Worm (Caenorhabditis elegans) whole organism, young adult: ENCODE measurements around the gene F18E3.11.
A peak's percentile ranks its signal among the peaks of the same experiment; 100 is the strongest.

Source experiments
- C06A6.2 ChIP-seq: fragments of 200-800 bp; sonication (Bioruptor generic); conservative IDR thresholded peaks from 2 replicates; pipeline ENCODE4 v1.3.6; 2022; ENCODE audit warnings: missing genetic modification characterization, missing compliant biosample characterization
- K12H6.12 ChIP-seq: fragments of 200-800 bp; sonication (Bioruptor generic); optimal IDR thresholded peaks from 2 replicates; lab custom pipeline; 2018; ENCODE audit warnings: mild to moderate bottlenecking, missing genetic modification characterization, missing compliant biosample characterization
- T26A5.8 ChIP-seq: sonication (generic microtip); optimal IDR thresholded peaks from 2 replicates; lab custom pipeline; 2016; ENCODE audit warnings: missing genetic modification characterization, missing compliant biosample characterization
- atf-7 ChIP-seq: sonication (generic microtip); optimal IDR thresholded peaks from 2 replicates; lab custom pipeline; 2017; ENCODE audit warnings: mild to moderate bottlenecking, missing genetic modification characterization, missing compliant biosample characterization
- ets-4 ChIP-seq: fragments of 200-800 bp; sonication (Bioruptor generic); optimal IDR thresholded peaks from 2 replicates; lab custom pipeline; 2018; ENCODE audit warnings: mild to moderate bottlenecking, missing genetic modification characterization, missing compliant biosample characterization
- nhr-80 ChIP-seq: sonication (generic microtip); optimal IDR thresholded peaks from 2 replicates; lab custom pipeline; 2016; ENCODE audit warnings: missing genetic modification characterization, missing compliant biosample characterization
- pha-4 ChIP-seq: fragments of 150-350 bp; sonication (generic microtip); optimal IDR thresholded peaks from 2 replicates; lab custom pipeline; 2014; ENCODE audit warnings: missing biosample characterization, missing genetic modification reagents, missing genetic modification characterization
- sea-2 ChIP-seq: fragments of 200-800 bp; sonication (Bioruptor generic); IDR thresholded peaks from 2 replicates; pipeline ENCODE4 v1.3.6; 2022; ENCODE audit warnings: missing genetic modification characterization, missing compliant biosample characterization

DNA sequence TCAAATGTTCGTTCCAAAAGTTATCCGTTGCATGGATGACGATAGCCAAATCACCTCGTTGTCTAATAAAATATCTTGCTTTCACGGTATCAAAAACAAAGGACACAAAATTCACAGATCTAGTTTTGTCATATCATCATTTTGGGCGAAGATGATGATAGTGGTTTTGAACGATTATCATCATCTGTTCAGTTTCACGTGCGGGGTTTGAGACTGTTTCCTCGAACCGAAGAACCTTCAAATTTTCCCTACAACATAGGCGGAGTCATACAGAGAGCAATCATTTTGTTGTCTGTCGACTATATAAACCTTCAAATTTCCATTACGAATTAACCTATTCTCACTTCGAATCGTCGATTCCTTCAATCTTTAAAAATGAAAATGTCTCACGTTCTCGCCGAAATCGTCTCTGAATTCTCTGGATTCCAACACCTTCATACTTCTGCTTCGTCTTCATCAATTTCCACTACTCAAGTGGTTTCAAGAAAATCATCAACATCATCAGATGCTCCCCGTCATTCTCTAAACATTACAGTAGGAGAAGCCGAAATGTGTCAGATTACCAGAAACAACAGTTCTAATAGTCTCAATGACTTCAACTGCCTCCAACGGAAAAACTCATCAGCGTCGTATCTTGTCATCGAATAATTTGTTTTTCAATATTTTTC lies at the start of gene F18E3.11:
- no peak for TF ChIP-seq sea-2
- 0 out of 2 replicates have a peak, but pooled peaks have one; percentile 15 for TF ChIP-seq C06A6.2 (GFP tag; lab: Robert Waterston, UW)
- no peak for TF ChIP-seq nhr-80 (tag; lab: Kevin White, UChicago)
- TF ChIP-seq ets-4 (GFP tag; lab: Kevin White, UChicago), result no peak
- TF ChIP-seq pha-4 (tag; lab: Kevin White, UChicago), result no peak
- TF ChIP-seq K12H6.12 (tag; lab: Kevin White, UChicago), result no peak
- TF ChIP-seq atf-7 (tag; lab: Kevin White, UChicago), result no peak
- no peak for TF ChIP-seq T26A5.8 (tag; lab: Kevin White, UChicago)
